Fruit fly (Drosophila melanogaster): ENCODE measurements around the gene hyx.

The hyx gene

DNA sequence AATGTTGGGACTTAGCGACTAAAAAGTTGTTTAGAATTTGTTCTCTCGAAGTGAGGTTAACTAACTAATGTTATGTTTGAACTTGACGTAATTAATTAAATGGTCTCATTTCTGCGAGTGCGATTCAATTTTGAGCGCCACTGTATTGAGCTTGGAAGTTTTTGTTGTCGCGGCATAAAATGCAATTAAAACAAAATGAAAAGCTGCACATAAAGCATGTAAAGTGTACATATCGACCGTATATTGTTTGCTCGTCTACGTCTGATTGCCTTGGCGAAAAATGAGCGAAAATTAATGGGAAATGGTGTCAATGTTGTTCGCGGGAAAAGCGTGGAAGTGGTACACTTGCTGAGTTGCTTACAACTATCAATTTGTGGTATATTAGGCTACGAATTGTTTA, 21.7 kb upstream of the hyx start:
- TF ChIP-seq CG10209 (GFP tag; optimal IDR thresholded peaks at IDR 0.05) (no peak), bowl (GFP tag; IDR thresholded peaks at IDR 0.05) (no peak), dysf (GFP tag; IDR thresholded peaks at IDR 0.05) (no peak), CoRest (tag; optimal IDR thresholded peaks at IDR 0.05) (no peak), tap (tag; optimal IDR thresholded peaks at IDR 0.05) (no peak), CG11504 (tag; optimal IDR thresholded peaks at IDR 0.05) (no peak), Sry-β (GFP tag; optimal IDR thresholded peaks at IDR 0.05) (no peak), Eip74EF (GFP tag; optimal IDR thresholded peaks at IDR 0.05) (no peak), Hsf (GFP tag; optimal IDR thresholded peaks at IDR 0.05) (no peak), lov (optimal IDR thresholded peaks at IDR 0.05) (no peak), lov (GFP tag; IDR thresholded peaks at IDR 0.05) (no peak), fd64A (GFP tag; optimal IDR thresholded peaks at IDR 0.05) (no peak), ssp (GFP tag; IDR thresholded peaks at IDR 0.05) (no peak)

dm6 chr3R:9019689-9020138, 18.8 kb upstream of the hyx start, which contains the start of gene tgo:
Gene tgo (minus strand): TSS chr3R:9020022.
- TF ChIP-seq Lhr (GFP tag; optimal IDR thresholded peaks at IDR 0.05) (peak; percentile 79), Atf6 (GFP tag; IDR thresholded peaks at IDR 0.05) (no peak), row (GFP tag; IDR thresholded peaks at IDR 0.05) (0 out of 3 replicates have a peak, but pooled peaks have one; percentile 19), jigr1 (GFP tag; IDR thresholded peaks at IDR 0.05) (no peak), cg (GFP tag; optimal IDR thresholded peaks at IDR 0.05) (peak; percentile 72), CG14710 (tag; optimal IDR thresholded peaks at IDR 0.05) (peak; percentile 80), CG1603 (tag; optimal IDR thresholded peaks at IDR 0.05) (peak; percentile 82), CG13894 (tag; optimal IDR thresholded peaks at IDR 0.05) (no peak), bbx (GFP tag; IDR thresholded peaks at IDR 0.05; ENCODE audit: partially characterized antibody) (peak; percentile 36; the same call in 1 of the 2 replicates), pzg (GFP tag; optimal IDR thresholded peaks at IDR 0.05) (peak; percentile 96), kni (GFP tag; optimal IDR thresholded peaks at IDR 0.05) (peak; percentile 72), CG6791 (GFP tag; IDR thresholded peaks at IDR 0.05; ENCODE audit: partially characterized antibody) (0 out of 3 replicates have a peak, but pooled peaks have one; percentile 55), E2f2 (GFP tag; IDR thresholded peaks at IDR 0.05) (peak; percentile 64), zfh2 (GFP tag; optimal IDR thresholded peaks at IDR 0.05) (no peak), Rfx (GFP tag; IDR thresholded peaks at IDR 0.05) (peak; percentile 34; the same call in 1 of the 2 replicates), dimm (GFP tag; IDR thresholded peaks at IDR 0.05) (no peak), Mes4 (GFP tag; optimal IDR thresholded peaks at IDR 0.05) (no peak), btn (GFP tag; optimal IDR thresholded peaks at IDR 0.05) (no peak), CG10543 (GFP tag; optimal IDR thresholded peaks at IDR 0.05) (peak; percentile 36), CG32532 (GFP tag; IDR thresholded peaks at IDR 0.05) (no peak), Max (GFP tag; optimal IDR thresholded peaks at IDR 0.05) (no peak), insv (GFP tag; optimal IDR thresholded peaks at IDR 0.05) (peak in 1 of 2 experiments; percentile 38), Gsc (GFP tag; IDR thresholded peaks at IDR 0.05) (no peak), sens (GFP tag) (peak; percentile 88), MBD-R2 (GFP tag; IDR thresholded peaks at IDR 0.05) (peak; percentile 48), Doc2 (GFP tag; IDR thresholded peaks at IDR 0.05) (no peak), gcm (GFP tag; optimal IDR thresholded peaks at IDR 0.05) (peak; percentile 36), CG2712 (tag; optimal IDR thresholded peaks at IDR 0.05) (peak; percentile 46), CG13287 (GFP tag; IDR thresholded peaks at IDR 0.05; ENCODE audit: partially characterized antibody) (peak; percentile 68), tio (GFP tag; optimal IDR thresholded peaks at IDR 0.05) (no peak), sisA (GFP tag; IDR thresholded peaks at IDR 0.05) (no peak), CG2120 (GFP tag; optimal IDR thresholded peaks at IDR 0.05) (peak; percentile 4), Dbx (GFP tag; IDR thresholded peaks at IDR 0.05) (no peak), Nf-YB (GFP tag; optimal IDR thresholded peaks at IDR 0.05) (peak; percentile 12), crol (GFP tag; IDR thresholded peaks at IDR 0.05) (peak; percentile 98), chinmo (GFP tag; IDR thresholded peaks at IDR 0.05; ENCODE audit: partially characterized antibody) (0 out of 4 replicates have a peak, but pooled peaks have one; percentile 67), YL-1 (GFP tag; optimal IDR thresholded peaks at IDR 0.05) (peak; percentile 96)
